Worm (Caenorhabditis elegans) whole organism, midembryonic: ENCODE results near the gene F55B11.7.

ENCODE experiments used
- T22C8.4 ChIP-seq: fragments of 200-800 bp; sonication (Bioruptor generic); IDR thresholded peaks from 2 replicates; pipeline ENCODE4 v1.3.6; 2022; ENCODE audit warnings: missing genetic modification characterization, missing compliant biosample characterization
- cog-1 ChIP-seq: sonication (generic microtip); optimal IDR thresholded peaks from 2 replicates; lab custom pipeline; 2016; ENCODE audit warnings: missing genetic modification characterization, missing compliant biosample characterization
- flt-1 ChIP-seq: fragments of 200-800 bp; sonication (Bioruptor generic); IDR thresholded peaks from 2 replicates; pipeline ENCODE4 v1.3.6; 2022; ENCODE audit warnings: missing genetic modification characterization, missing compliant biosample characterization
- klf-2 ChIP-seq: fragments of 200-800 bp; sonication (Bioruptor generic); conservative IDR thresholded peaks from 2 replicates; pipeline ENCODE4 v1.3.6; 2022; ENCODE audit warnings: missing genetic modification reagents, missing genetic modification characterization, missing compliant biosample characterization
- med-1 ChIP-seq: sonication (generic microtip); optimal IDR thresholded peaks from 2 replicates; lab custom pipeline; 2017; ENCODE audit warnings: missing genetic modification characterization, mild to moderate bottlenecking, missing compliant biosample characterization, antibody characterized with exemption, missing genetic modification reagents; ENCODE audit not compliant: insufficient read depth
- ref-1 ChIP-seq: fragments of 200-800 bp; sonication (Bioruptor generic); conservative IDR thresholded peaks from 2 replicates; pipeline ENCODE4 v1.3.6; 2022; ENCODE audit warnings: missing genetic modification reagents, missing genetic modification characterization, missing compliant biosample characterization
- ztf-23 ChIP-seq: fragments of 200-800 bp; sonication (Bioruptor generic); IDR thresholded peaks from 2 replicates; pipeline ENCODE4 v1.3.6; 2022; ENCODE audit warnings: missing genetic modification reagents, missing genetic modification characterization, missing compliant biosample characterization
- ztf-29 ChIP-seq: fragments of 200-800 bp; sonication (Bioruptor generic); IDR thresholded peaks from 2 replicates; pipeline ENCODE4 v1.3.6; 2022; ENCODE audit warnings: missing genetic modification reagents, missing genetic modification characterization, missing compliant biosample characterization

- TF ChIP-seq med-1 (GFP tag; lab: Kevin White, UChicago) (no peak), ref-1 (GFP tag; lab: Robert Waterston, UW) (no peak), ztf-29 (GFP tag; lab: Robert Waterston, UW) (no peak), T22C8.4 (GFP tag; lab: Robert Waterston, UW) (no peak), ztf-23 (GFP tag; lab: Robert Waterston, UW) (no peak), flt-1 (GFP tag; lab: Robert Waterston, UW) (no peak), cog-1 (tag; lab: Kevin White, UChicago) (no peak), klf-2 (GFP tag; lab: Robert Waterston, UW) (no peak)
Measured at ce11 chrIV:14412655-14413054, 9.2 kb downstream of the F55B11.7 start, which contains the start of gene xdh-1.
